Fruit fly (Drosophila melanogaster): Measurements from ENCODE around the gene Tango10.

DNA sequence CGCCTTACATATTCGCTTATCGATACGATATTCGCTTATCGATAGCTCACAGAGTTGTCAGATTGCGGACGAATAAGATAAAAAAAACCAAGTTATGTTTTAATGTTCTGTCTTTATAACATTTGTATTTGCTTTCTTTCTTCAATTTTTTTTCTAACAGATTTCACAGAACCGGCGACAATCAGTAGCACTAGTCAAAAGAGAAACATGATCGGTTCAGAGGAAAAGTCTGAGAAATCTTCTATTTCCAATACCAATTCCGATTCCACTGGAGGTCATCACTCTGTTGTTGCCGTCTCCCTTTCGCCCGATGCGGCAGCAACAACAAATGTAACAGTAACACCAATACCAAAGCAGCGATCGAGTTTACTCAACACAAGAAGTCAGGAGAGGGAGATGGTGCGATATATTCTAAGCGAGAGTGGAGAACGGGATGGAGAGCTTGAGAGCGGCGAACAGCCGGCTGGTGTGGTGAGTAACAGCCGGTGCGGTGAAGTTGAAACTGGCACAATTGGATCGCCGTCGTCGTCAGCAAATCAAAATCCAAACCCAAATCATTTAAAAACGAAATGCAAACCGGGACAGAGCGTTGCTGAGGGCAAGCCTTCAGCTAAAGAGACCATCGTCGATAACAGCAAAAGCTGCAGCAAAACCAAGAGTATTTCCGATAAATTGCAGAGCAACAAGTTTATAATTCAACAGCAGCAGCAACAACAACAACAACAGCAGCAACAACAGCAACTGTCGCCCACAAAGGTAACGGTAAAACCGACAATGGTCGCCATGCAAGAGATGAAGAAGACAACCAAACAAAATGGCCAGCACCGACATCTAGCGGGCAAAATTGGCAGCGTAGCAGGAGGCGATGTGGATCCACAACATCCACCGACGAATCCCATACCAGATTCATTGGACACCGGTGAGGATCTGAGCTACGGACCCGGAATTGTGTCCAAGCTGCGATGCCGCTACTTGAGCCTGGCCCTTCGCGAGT lies 38.2 kb upstream of the Tango10 start:
- TF ChIP-seq h (optimal IDR thresholded peaks at IDR 0.05) (no peak), psq (optimal IDR thresholded peaks at IDR 0.05) (no peak), insv (optimal IDR thresholded peaks at IDR 0.05) (no peak), Myc (optimal IDR thresholded peaks at IDR 0.05) (no peak)

Data from Kc167 (cell line).